Worm (Caenorhabditis elegans) whole organism, mixed stage, embryonic: Measurements from ENCODE around the gene C16C8.10.
"Not testable (repeated sequence)": the region's sequence is repeated elsewhere in the genome, so short reads cannot be mapped to it uniquely, and the experiment has no call there.

Experiments
- M03D4.4 ChIP-seq: sonication (generic microtip); optimal IDR thresholded peaks from 2 replicates; lab custom pipeline; 2017; ENCODE audit warnings: mild to moderate bottlenecking, missing genetic modification characterization, missing compliant biosample characterization
- bed-3 ChIP-seq: fragments of 200-800 bp; sonication (Bioruptor generic); optimal IDR thresholded peaks from 3 replicates; lab custom pipeline; 2018; ENCODE audit warnings: mild to moderate bottlenecking, missing genetic modification characterization, moderate library complexity, missing compliant biosample characterization
- blmp-1 ChIP-seq: fragments of 150-350 bp; optimal IDR thresholded peaks from 2 replicates; lab custom pipeline; 2014; ENCODE audit warnings: missing biosample characterization, missing genetic modification characterization
- ceh-39 ChIP-seq: fragments of 150-350 bp; optimal IDR thresholded peaks from 2 replicates; lab custom pipeline; 2014; ENCODE audit warnings: missing biosample characterization, missing genetic modification characterization
- ceh-43 ChIP-seq: fragments of 200-800 bp; sonication (Bioruptor generic); optimal IDR thresholded peaks from 2 replicates; lab custom pipeline; 2018; ENCODE audit warnings: mild to moderate bottlenecking, missing genetic modification characterization, moderate library complexity, missing compliant biosample characterization
- ceh-83 ChIP-seq: fragments of 200-800 bp; sonication (Bioruptor generic); optimal IDR thresholded peaks from 2 replicates; lab custom pipeline; 2018; ENCODE audit warnings: mild to moderate bottlenecking, missing genetic modification characterization, missing compliant biosample characterization
- ces-1 ChIP-seq: fragments of 150-350 bp; optimal IDR thresholded peaks from 2 replicates; lab custom pipeline; 2014; ENCODE audit warnings: missing biosample characterization, missing genetic modification reagents, missing genetic modification characterization
- cnd-1 ChIP-seq: fragments of 200-800 bp; sonication (Bioruptor generic); optimal IDR thresholded peaks from 2 replicates; lab custom pipeline; 2018; ENCODE audit warnings: mild to moderate bottlenecking, missing genetic modification characterization, missing compliant biosample characterization
- drap-1 ChIP-seq: fragments of 200-800 bp; sonication (Bioruptor generic); optimal IDR thresholded peaks from 3 replicates; lab custom pipeline; 2018; ENCODE audit warnings: mild to moderate bottlenecking, missing genetic modification characterization, missing compliant biosample characterization
- elt-1 ChIP-seq: sonication (generic microtip); optimal IDR thresholded peaks from 2 replicates; lab custom pipeline; 2017; ENCODE audit warnings: missing genetic modification characterization, mild to moderate bottlenecking, missing compliant biosample characterization, antibody characterized with exemption, moderate library complexity, borderline replicate concordance; ENCODE audit not compliant: insufficient read depth
- elt-3 ChIP-seq: fragments of 150-350 bp; optimal IDR thresholded peaks from 2 replicates; lab custom pipeline; 2014; ENCODE audit warnings: missing biosample characterization, missing genetic modification characterization
- flh-1 ChIP-seq: fragments of 200-800 bp; sonication (Bioruptor generic); optimal IDR thresholded peaks from 2 replicates; lab custom pipeline; 2018; ENCODE audit warnings: mild to moderate bottlenecking, missing genetic modification characterization, moderate library complexity, missing compliant biosample characterization
- ham-2 ChIP-seq: fragments of 200-800 bp; sonication (Bioruptor generic); optimal IDR thresholded peaks from 2 replicates; lab custom pipeline; 2018; ENCODE audit warnings: mild to moderate bottlenecking, missing genetic modification characterization, missing compliant biosample characterization
- hlh-1 ChIP-seq: fragments of 150-350 bp; optimal IDR thresholded peaks from 2 replicates; lab custom pipeline; 2014; ENCODE audit warnings: missing biosample characterization, missing genetic modification reagents, missing genetic modification characterization
- lin-32 ChIP-seq: fragments of 200-800 bp; sonication (Bioruptor generic); optimal IDR thresholded peaks from 2 replicates; lab custom pipeline; 2018; ENCODE audit warnings: mild to moderate bottlenecking, missing genetic modification characterization, missing compliant biosample characterization
- lsy-2 ChIP-seq: fragments of 150-350 bp; optimal IDR thresholded peaks from 2 replicates; lab custom pipeline; 2014; ENCODE audit warnings: missing biosample characterization, missing genetic modification characterization
- mab-5 ChIP-seq: fragments of 150-350 bp; optimal IDR thresholded peaks from 2 replicates; lab custom pipeline; 2014; ENCODE audit warnings: missing biosample characterization, missing genetic modification characterization
- mep-1 ChIP-seq: fragments of 150-350 bp; optimal IDR thresholded peaks from 2 replicates; lab custom pipeline; 2017; ENCODE audit warnings: missing biosample characterization, missing genetic modification reagents, missing genetic modification characterization, inconsistent platforms
- mls-2 ChIP-seq: sonication (generic microtip); optimal IDR thresholded peaks from 2 replicates; lab custom pipeline; 2016; ENCODE audit warnings: mild to moderate bottlenecking, missing genetic modification characterization, moderate library complexity, missing compliant biosample characterization
- nhr-237 ChIP-seq: fragments of 150-350 bp; optimal IDR thresholded peaks from 2 replicates; lab custom pipeline; 2014; ENCODE audit warnings: missing biosample characterization, missing genetic modification characterization
- nhr-28 ChIP-seq: fragments of 150-350 bp; optimal IDR thresholded peaks from 2 replicates; lab custom pipeline; 2014; ENCODE audit warnings: missing biosample characterization, missing genetic modification characterization
- nhr-76 ChIP-seq: sonication (generic microtip); optimal IDR thresholded peaks from 2 replicates; lab custom pipeline; 2017; ENCODE audit warnings: missing biosample characterization, missing genetic modification characterization
- pha-4 ChIP-seq: fragments of 150-350 bp; optimal IDR thresholded peaks from 2 replicates; lab custom pipeline; 2018; ENCODE audit warnings: missing biosample characterization, missing genetic modification reagents, missing genetic modification characterization
- sem-2 ChIP-seq: fragments of 200-800 bp; sonication (Bioruptor generic); optimal IDR thresholded peaks from 2 replicates; lab custom pipeline; 2018; ENCODE audit warnings: mild to moderate bottlenecking, missing genetic modification characterization, missing compliant biosample characterization
- sptf-1 ChIP-seq: sonication (generic microtip); optimal IDR thresholded peaks from 2 replicates; lab custom pipeline; 2017; ENCODE audit warnings: mild to moderate bottlenecking, missing genetic modification characterization, moderate library complexity, missing compliant biosample characterization
- tbx-8 ChIP-seq: fragments of 200-800 bp; sonication (Bioruptor generic); optimal IDR thresholded peaks from 2 replicates; lab custom pipeline; 2018; ENCODE audit warnings: mild to moderate bottlenecking, missing genetic modification characterization, moderate library complexity, missing compliant biosample characterization
- unc-120 ChIP-seq: sonication (generic microtip); optimal IDR thresholded peaks from 2 replicates; lab custom pipeline; 2017; ENCODE audit warnings: missing genetic modification characterization, missing compliant biosample characterization; ENCODE audit not compliant: poor library complexity, severe bottlenecking
- unc-39 ChIP-seq: fragments of 150-350 bp; optimal IDR thresholded peaks from 2 replicates; lab custom pipeline; 2014; ENCODE audit warnings: missing biosample characterization, missing genetic modification characterization
- unc-62 ChIP-seq: fragments of 150-350 bp; optimal IDR thresholded peaks from 2 replicates; lab custom pipeline; 2014; ENCODE audit warnings: missing biosample characterization, missing genetic modification reagents, missing genetic modification characterization
- ztf-11 ChIP-seq: fragments of 150-350 bp; optimal IDR thresholded peaks from 2 replicates; lab custom pipeline; 2014; ENCODE audit warnings: missing biosample characterization, missing genetic modification characterization

Gene C16C8.10

ce11 chrII:3502011-3502410 is 37.5 kb upstream of the C16C8.10 start:
- no peak for TF ChIP-seq unc-62 (GFP tag; lab: Kevin White, UChicago)
- TF ChIP-seq elt-3 = no peak
- TF ChIP-seq ceh-83 (GFP tag; lab: Kevin White, UChicago) = no peak
- TF ChIP-seq nhr-76 (tag; lab: Kevin White, UChicago) = no peak
- TF ChIP-seq mls-2 (tag; lab: Kevin White, UChicago) = no peak
- no peak for TF ChIP-seq cnd-1 (tag; lab: Kevin White, UChicago)
- no peak for TF ChIP-seq nhr-237 (tag; lab: Kevin White, UChicago)
- TF ChIP-seq, all 35 proteins: peak for 0

DNA sequence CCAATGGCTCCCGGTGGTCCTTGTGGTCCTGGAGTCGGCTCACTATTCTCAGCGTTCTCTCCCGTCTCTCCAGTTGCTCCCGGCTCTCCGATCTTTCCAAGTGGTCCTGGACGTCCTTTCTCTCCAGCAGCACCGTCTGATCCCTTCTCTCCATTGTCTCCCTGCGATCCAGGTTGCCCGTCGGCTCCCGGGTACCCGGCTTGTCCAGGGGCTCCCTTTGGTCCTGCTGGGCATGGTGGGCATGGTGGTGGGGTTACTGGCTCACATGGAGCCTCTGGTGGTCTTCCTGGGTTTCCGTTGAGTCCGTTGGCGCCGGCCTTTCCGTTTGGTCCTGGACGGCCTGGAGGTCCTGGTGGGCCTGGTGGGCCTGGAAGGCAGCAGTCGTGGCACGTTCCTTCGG is 35.9 kb upstream of the C16C8.10 start:
- TF ChIP-seq ztf-11 (tag; lab: Kevin White, UChicago) = no peak

- TF ChIP-seq lsy-2 (tag; lab: Kevin White, UChicago) (no peak), lin-32 (GFP tag; lab: Kevin White, UChicago) (no peak), mab-5 (tag; lab: Kevin White, UChicago) (no peak), flh-1 (no peak), unc-120 (tag; lab: Kevin White, UChicago) (no peak), mls-2 (tag; lab: Kevin White, UChicago) (no peak), bed-3 (GFP tag; lab: Kevin White, UChicago) (no peak), sptf-1 (tag; lab: Kevin White, UChicago) (no peak), nhr-76 (tag; lab: Kevin White, UChicago) (no peak), nhr-28 (tag; lab: Kevin White, UChicago) (no peak)
Measured at ce11 chrII:3499386-3499785, 34.9 kb upstream of the C16C8.10 start, which contains the start of gene Y49F6B.9. Gene Y49F6B.9 (minus strand): TSS chrII:3499387.

- not testable (repeated sequence) for TF ChIP-seq elt-3; ztf-11 (tag; lab: Kevin White, UChicago); lsy-2 (tag; lab: Kevin White, UChicago)
Measured at ce11 chrII:3490797-3491196, 26.3 kb upstream of the C16C8.10 start, which contains the start of gene fbxb-112. Gene fbxb-112 (plus strand): TSS chrII:3491097.

ce11 chrII:3482231-3482630 is 17.8 kb upstream of the C16C8.10 start, which contains the start of gene smu-2:
Gene smu-2 (plus strand): TSS chrII:3482408.
- peak; percentile 49 for TF ChIP-seq mep-1 (tag; lab: Kevin White, UChicago)
- no peak for TF ChIP-seq drap-1
- peak; percentile 97 for TF ChIP-seq ces-1
- peak; percentile 75 for TF ChIP-seq sptf-1 (tag; lab: Kevin White, UChicago)
- TF ChIP-seq ceh-83 (GFP tag; lab: Kevin White, UChicago) = no peak
- peak; percentile 7 for TF ChIP-seq ceh-43 (GFP tag; lab: Kevin White, UChicago)
- TF ChIP-seq sem-2 = no peak
- peak; percentile 55 for TF ChIP-seq mab-5 (tag; lab: Kevin White, UChicago)
- TF ChIP-seq lsy-2 (tag; lab: Kevin White, UChicago) = peak; percentile 39
- TF ChIP-seq unc-62 (GFP tag; lab: Kevin White, UChicago) = no peak
- no peak for TF ChIP-seq ham-2 (GFP tag; lab: Kevin White, UChicago)
- TF ChIP-seq tbx-8 (GFP tag; lab: Kevin White, UChicago) = no peak
- no peak for TF ChIP-seq elt-1
- peak; percentile 16 for TF ChIP-seq lin-32 (GFP tag; lab: Kevin White, UChicago)
- peak; percentile 20 for TF ChIP-seq cnd-1 (tag; lab: Kevin White, UChicago)

ce11 chrII:3481584-3481983 is 17.1 kb upstream of the C16C8.10 start, which contains the start of gene Y49F6B.8:
Gene Y49F6B.8 (minus strand): TSS chrII:3481684.
- no peak for TF ChIP-seq pha-4
- TF ChIP-seq M03D4.4 (tag; lab: Kevin White, UChicago) = no peak
- TF ChIP-seq ztf-11 (tag; lab: Kevin White, UChicago) = no peak
- TF ChIP-seq cnd-1 (tag; lab: Kevin White, UChicago) = no peak
- TF ChIP-seq blmp-1 (tag; lab: Kevin White, UChicago) = no peak
- no peak for TF ChIP-seq sptf-1 (tag; lab: Kevin White, UChicago)
- no peak for TF ChIP-seq nhr-76 (tag; lab: Kevin White, UChicago)
- no peak for TF ChIP-seq hlh-1 (tag; lab: Kevin White, UChicago)
- TF ChIP-seq flh-1 = no peak
- no peak for TF ChIP-seq ceh-39 (tag; lab: Kevin White, UChicago)
- no peak for TF ChIP-seq ces-1
- no peak for TF ChIP-seq unc-62 (GFP tag; lab: Kevin White, UChicago)
- TF ChIP-seq mls-2 (tag; lab: Kevin White, UChicago) = no peak
- no peak for TF ChIP-seq unc-39
- TF ChIP-seq mab-5 (tag; lab: Kevin White, UChicago) = no peak
